Worm (Caenorhabditis elegans): Measurements from ENCODE around the gene sulp-7.

DNA sequence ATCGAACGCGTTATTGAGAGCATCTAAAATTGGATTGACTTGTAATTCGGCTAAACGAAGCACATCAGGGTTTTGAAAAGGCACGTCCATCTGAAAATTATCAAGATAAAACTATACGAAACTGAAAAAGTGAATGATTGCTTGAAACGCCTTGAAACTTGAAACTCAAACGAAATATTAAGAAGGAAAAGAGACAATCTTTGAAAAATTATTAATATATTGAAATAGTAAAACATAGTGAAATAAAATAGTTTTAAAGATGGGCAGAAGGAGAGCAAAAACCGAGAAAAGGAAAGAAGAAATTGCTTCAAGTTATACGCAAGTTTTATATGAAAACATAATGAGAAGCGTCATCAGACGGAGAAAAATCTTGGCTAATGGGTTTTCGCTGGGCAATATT lies 17.6 kb downstream of the sulp-7 start, which contains the start of gene W02H3.3:
- TF ChIP-seq F13C5.2 (tag; optimal IDR thresholded peaks at IDR 0.05) (no peak), hnd-1 (tag; optimal IDR thresholded peaks at IDR 0.05) (no peak), hmbx-1 (tag; optimal IDR thresholded peaks at IDR 0.05) (no peak), ama-1 (optimal IDR thresholded peaks at IDR 0.05) (no peak), scrt-1 (GFP tag; IDR thresholded peaks at IDR 0.05) (no peak)

All from whole organism, early embryonic.